Worm (Caenorhabditis elegans) whole organism, L4 larva: ENCODE results near the gene mthf-1.

ENCODE experiments used
- D1046.2 ChIP-seq: fragments of 200-800 bp; sonication (Bioruptor generic); IDR thresholded peaks from 2 replicates; pipeline ENCODE4 v1.3.6; 2022; ENCODE audit warnings: missing genetic modification characterization, missing compliant biosample characterization
- F10B5.3 ChIP-seq: sonication (generic microtip); optimal IDR thresholded peaks from 2 replicates; lab custom pipeline; 2016; ENCODE audit warnings: mild to moderate bottlenecking, missing genetic modification characterization, missing compliant biosample characterization
- F26F4.8 ChIP-seq: fragments of 200-800 bp; sonication (Bioruptor generic); conservative IDR thresholded peaks from 2 replicates; pipeline ENCODE4 v1.3.6; 2022; ENCODE audit warnings: missing genetic modification characterization, missing compliant biosample characterization
- F49E8.2 ChIP-seq: sonication (generic microtip); optimal IDR thresholded peaks from 2 replicates; lab custom pipeline; 2016; ENCODE audit warnings: missing compliant biosample characterization, mild to moderate bottlenecking, missing genetic modification characterization, borderline replicate concordance
- R02D3.7 ChIP-seq: fragments of 150-350 bp; sonication (generic microtip); optimal IDR thresholded peaks from 3 replicates; lab custom pipeline; 2014; ENCODE audit warnings: missing biosample characterization, missing genetic modification characterization
- Y5F2A.4 ChIP-seq: fragments of 200-800 bp; sonication (Bioruptor generic); optimal IDR thresholded peaks from 2 replicates; lab custom pipeline; 2018; ENCODE audit warnings: mild to moderate bottlenecking, missing genetic modification characterization, missing compliant biosample characterization
- Y75B8A.6 ChIP-seq: fragments of 200-800 bp; sonication (Bioruptor generic); IDR thresholded peaks from 2 replicates; pipeline ENCODE4 v1.3.6; 2022; ENCODE audit warnings: missing genetic modification reagents, missing genetic modification characterization, missing compliant biosample characterization
- ZK337.2 ChIP-seq: fragments of 200-800 bp; sonication (Bioruptor generic); IDR thresholded peaks from 2 replicates; pipeline ENCODE4 v1.3.6; 2022; ENCODE audit warnings: missing genetic modification reagents, missing genetic modification characterization, missing compliant biosample characterization
- ZK546.5 ChIP-seq, 2 experiments: sonication (generic microtip); optimal IDR thresholded peaks; 2 replicates each; lab custom pipeline; 2017; ENCODE audit warnings: missing biosample characterization in 2 of 2, missing genetic modification characterization in 2 of 2
- aha-1 ChIP-seq: fragments of 150-350 bp; peaks from one replicate; lab custom pipeline; 2014; ENCODE audit warnings: missing biosample characterization, missing genetic modification characterization
- ama-1 ChIP-seq: fragments of 150-350 bp; optimal IDR thresholded peaks from 2 replicates; lab custom pipeline; 2014; ENCODE audit warnings: inconsistent platforms, mixed read lengths
- arid-1 ChIP-seq: fragments of 200-800 bp; sonication (Bioruptor generic); conservative IDR thresholded peaks from 2 replicates; pipeline ENCODE4 v1.3.6; 2022; ENCODE audit warnings: missing genetic modification reagents, missing genetic modification characterization, missing compliant biosample characterization
- ceh-28 ChIP-seq: fragments of 150-350 bp; optimal IDR thresholded peaks from 2 replicates; lab custom pipeline; 2014; ENCODE audit warnings: missing biosample characterization, missing genetic modification reagents, missing genetic modification characterization
- ceh-32 ChIP-seq: sonication (generic microtip); optimal IDR thresholded peaks from 2 replicates; lab custom pipeline; 2016; ENCODE audit warnings: mild to moderate bottlenecking, missing genetic modification characterization, missing compliant biosample characterization; ENCODE audit not compliant: poor library complexity
- ceh-44 ChIP-seq: fragments of 200-800 bp; sonication (Bioruptor generic); IDR thresholded peaks from 2 replicates; pipeline ENCODE4 v1.3.6; 2022; ENCODE audit warnings: missing genetic modification reagents, missing genetic modification characterization, missing compliant biosample characterization
- ceh-82 ChIP-seq: sonication (generic microtip); optimal IDR thresholded peaks from 2 replicates; lab custom pipeline; 2017; ENCODE audit warnings: missing biosample characterization, missing genetic modification characterization
- daf-16 ChIP-seq, 3 experiments: sonication (generic microtip); optimal IDR thresholded peaks; 2 replicates each; lab custom pipeline; 2016 to 2017; ENCODE audit warnings: missing genetic modification characterization in 3 of 3, missing genetic modification reagents in 3 of 3, mild to moderate bottlenecking in 2 of 3, missing compliant biosample characterization in 2 of 3, missing biosample characterization in 1 of 3, moderate library complexity in 1 of 3
- daf-8 ChIP-seq: fragments of 200-800 bp; sonication (Bioruptor generic); IDR thresholded peaks from 2 replicates; pipeline ENCODE4 v1.3.6; 2022; ENCODE audit warnings: missing genetic modification characterization, missing compliant biosample characterization
- duxl-1 ChIP-seq: sonication (generic microtip); optimal IDR thresholded peaks from 2 replicates; lab custom pipeline; 2016; ENCODE audit warnings: mild to moderate bottlenecking, missing genetic modification characterization, moderate library complexity, missing compliant biosample characterization; ENCODE audit not compliant: poor library complexity
- dve-1 ChIP-seq: sonication (generic microtip); optimal IDR thresholded peaks from 2 replicates; lab custom pipeline; 2017; ENCODE audit warnings: antibody characterized with exemption, mild to moderate bottlenecking, missing genetic modification characterization, missing compliant biosample characterization; ENCODE audit not compliant: insufficient read depth
- egl-27 ChIP-seq: sonication (generic microtip); optimal IDR thresholded peaks from 3 replicates; lab custom pipeline; 2017; ENCODE audit warnings: missing biosample characterization, missing genetic modification reagents, missing genetic modification characterization
- egl-43 ChIP-seq: fragments of 200-800 bp; sonication (Bioruptor generic); IDR thresholded peaks from 2 replicates; pipeline ENCODE4 v1.3.6; 2022; ENCODE audit warnings: missing genetic modification reagents, missing genetic modification characterization, missing compliant biosample characterization
- fos-1 ChIP-seq: fragments of 150-350 bp; optimal IDR thresholded peaks from 2 replicates; lab custom pipeline; 2014; ENCODE audit warnings: missing biosample characterization, missing genetic modification characterization
- hif-1 ChIP-seq, 2 experiments: sonication (generic microtip); optimal IDR thresholded peaks; 2 replicates each; lab custom pipeline; 2016 to 2017; ENCODE audit warnings: missing compliant biosample characterization in 2 of 2, missing genetic modification characterization in 2 of 2, missing genetic modification reagents in 2 of 2, missing genotype in 2 of 2, mild to moderate bottlenecking in 1 of 2
- jun-1 ChIP-seq: fragments of 150-350 bp; optimal IDR thresholded peaks from 2 replicates; lab custom pipeline; 2014; ENCODE audit warnings: missing biosample characterization, missing genetic modification reagents, missing genetic modification characterization
- lim-7 ChIP-seq: fragments of 200-800 bp; sonication (Bioruptor generic); IDR thresholded peaks from 2 replicates; pipeline ENCODE4 v1.3.6; 2022; ENCODE audit warnings: missing genetic modification characterization, missing compliant biosample characterization
- lin-13 ChIP-seq: fragments of 150-350 bp; optimal IDR thresholded peaks from 2 replicates; lab custom pipeline; 2014; ENCODE audit warnings: missing biosample characterization, missing genetic modification reagents, missing genetic modification characterization
- lin-15B ChIP-seq: fragments of 150-350 bp; sonication (generic microtip); optimal IDR thresholded peaks from 3 replicates; lab custom pipeline; 2014; ENCODE audit warnings: missing biosample characterization, missing genetic modification characterization
- lin-38 ChIP-seq: fragments of 200-800 bp; sonication (Bioruptor generic); IDR thresholded peaks from 2 replicates; pipeline ENCODE4 v1.3.6; 2022; ENCODE audit warnings: missing genetic modification reagents, missing genetic modification characterization, missing compliant biosample characterization
- lin-39 ChIP-seq: fragments of 150-350 bp; optimal IDR thresholded peaks from 2 replicates; lab custom pipeline; 2014; ENCODE audit warnings: missing biosample characterization, missing genetic modification reagents, missing genetic modification characterization
- lsy-2 ChIP-seq, 2 experiments: fragments of 150-350 bp in 1 of 2; sonication (generic microtip) in 1 of 2; optimal IDR thresholded peaks; 2 replicates each; lab custom pipeline; 2014 to 2017; ENCODE audit warnings: missing biosample characterization in 2 of 2, missing genetic modification characterization in 2 of 2
- madf-5 ChIP-seq, 2 experiments: fragments of 200-800 bp; sonication (Bioruptor generic); IDR thresholded peaks; 2 replicates each; pipeline ENCODE4 v1.3.6; 2022; ENCODE audit warnings: missing compliant biosample characterization in 2 of 2, missing genetic modification characterization in 2 of 2
- mep-1 ChIP-seq: fragments of 150-350 bp; sonication (generic microtip); optimal IDR thresholded peaks from 3 replicates; lab custom pipeline; 2014; ENCODE audit warnings: missing biosample characterization, missing genetic modification characterization
- mes-2 ChIP-seq: sonication (generic microtip); optimal IDR thresholded peaks from 2 replicates; lab custom pipeline; 2016; ENCODE audit warnings: missing genotype, mild to moderate bottlenecking, missing genetic modification characterization, missing compliant biosample characterization; ENCODE audit not compliant: poor library complexity, severe bottlenecking
- mxl-2 ChIP-seq: fragments of 200-800 bp; sonication (Bioruptor generic); conservative IDR thresholded peaks from 2 replicates; pipeline ENCODE4 v1.3.6; 2022; ENCODE audit warnings: missing genetic modification reagents, missing genetic modification characterization, missing compliant biosample characterization
- nhr-237 ChIP-seq: sonication (generic microtip); optimal IDR thresholded peaks from 2 replicates; lab custom pipeline; 2017; ENCODE audit warnings: missing biosample characterization, missing genetic modification characterization
- nhr-28 ChIP-seq: fragments of 150-350 bp; optimal IDR thresholded peaks from 2 replicates; lab custom pipeline; 2014; ENCODE audit warnings: missing biosample characterization, missing genetic modification characterization
- nhr-41 ChIP-seq: fragments of 200-800 bp; sonication (Bioruptor generic); IDR thresholded peaks from 2 replicates; pipeline ENCODE4 v1.3.6; 2022; ENCODE audit warnings: missing genetic modification reagents, missing genetic modification characterization, missing compliant biosample characterization
- nhr-42 ChIP-seq: fragments of 200-800 bp; sonication (Bioruptor generic); IDR thresholded peaks from 2 replicates; pipeline ENCODE4 v1.3.6; 2022; ENCODE audit warnings: missing genetic modification characterization, missing compliant biosample characterization
- nhr-77 ChIP-seq: fragments of 150-350 bp; optimal IDR thresholded peaks from 2 replicates; lab custom pipeline; 2014; ENCODE audit warnings: missing biosample characterization, missing genetic modification characterization
- pha-4 ChIP-seq, 2 experiments: fragments of 150-350 bp in 1 of 2; fragments of 200-800 bp in 1 of 2; sonication (Bioruptor generic) in 1 of 2; IDR thresholded peaks in 1 of 2; optimal IDR thresholded peaks in 1 of 2; 2 replicates each; pipeline versions ENCODE4 v1.3.6 to Lab custom; 2014 to 2022; ENCODE audit warnings: missing genetic modification characterization in 2 of 2, missing genetic modification reagents in 2 of 2, missing biosample characterization in 1 of 2, missing compliant biosample characterization in 1 of 2
- rbr-2 ChIP-seq: sonication (generic microtip); optimal IDR thresholded peaks from 2 replicates; lab custom pipeline; 2016; ENCODE audit warnings: missing genotype, missing genetic modification characterization, missing compliant biosample characterization
- saeg-2 ChIP-seq: fragments of 200-800 bp; sonication (Bioruptor generic); IDR thresholded peaks from 2 replicates; pipeline ENCODE4 v1.3.6; 2022; ENCODE audit warnings: missing genetic modification reagents, missing genetic modification characterization, missing compliant biosample characterization
- snpc-1.2 ChIP-seq: fragments of 200-800 bp; sonication (Bioruptor generic); IDR thresholded peaks from 2 replicates; pipeline ENCODE4 v1.3.6; 2022; ENCODE audit warnings: missing genetic modification reagents, missing genetic modification characterization, missing compliant biosample characterization
- spr-3 ChIP-seq: fragments of 200-800 bp; sonication (Bioruptor generic); optimal IDR thresholded peaks from 2 replicates; lab custom pipeline; 2018; ENCODE audit warnings: mild to moderate bottlenecking, missing genetic modification characterization, missing compliant biosample characterization
- unc-130 ChIP-seq: sonication (generic microtip); optimal IDR thresholded peaks from 2 replicates; lab custom pipeline; 2016; ENCODE audit warnings: missing genetic modification reagents, missing genetic modification characterization, missing compliant biosample characterization
- unc-39 ChIP-seq: sonication (generic microtip); optimal IDR thresholded peaks from 2 replicates; lab custom pipeline; 2017; ENCODE audit warnings: missing biosample characterization, missing genetic modification characterization
- zfp-2 ChIP-seq: sonication (generic microtip); optimal IDR thresholded peaks from 2 replicates; lab custom pipeline; 2016; ENCODE audit warnings: mild to moderate bottlenecking, missing genetic modification characterization, missing compliant biosample characterization
- zfp-3 ChIP-seq: fragments of 200-800 bp; sonication (Bioruptor generic); conservative IDR thresholded peaks from 2 replicates; pipeline ENCODE4 v1.3.6; 2022; ENCODE audit warnings: missing genetic modification reagents, missing genetic modification characterization, missing compliant biosample characterization
- zip-2 ChIP-seq: fragments of 150-350 bp; optimal IDR thresholded peaks from 2 replicates; lab custom pipeline; 2014; ENCODE audit warnings: missing biosample characterization, missing genetic modification characterization
- ztf-11 ChIP-seq: fragments of 150-350 bp; optimal IDR thresholded peaks from 2 replicates; lab custom pipeline; 2014; ENCODE audit warnings: missing biosample characterization, missing genetic modification characterization

Gene mthf-1

ce11 chrII:7808950-7809349, 31.3 kb upstream of the mthf-1 start (continued):
- TF ChIP-seq F26F4.8 (GFP tag; lab: Robert Waterston, UW) (no peak), saeg-2 (GFP tag; lab: Robert Waterston, UW) (no peak), nhr-237 (tag; lab: Kevin White, UChicago) (no peak), daf-8 (GFP tag; lab: Robert Waterston, UW) (no peak), nhr-28 (tag; lab: Kevin White, UChicago) (peak; percentile 78), nhr-41 (no peak), pha-4 (GFP tag; IDR thresholded peaks at IDR 0.05; lab: Robert Waterston, UW) (peak; percentile 52; the same call in 1 of the 2 replicates), pha-4 (tag; optimal IDR thresholded peaks at IDR 0.05; lab: Kevin White, UChicago) (no peak), arid-1 (no peak), lin-13 (GFP tag; lab: Kevin White, UChicago) (no peak), ceh-28 (tag; lab: Kevin White, UChicago) (no peak), dve-1 (peak; percentile 70), madf-5 (GFP tag; IDR thresholded peaks at IDR 0.05; lab: Robert Waterston, UW) (no peak), nhr-42 (GFP tag; lab: Robert Waterston, UW) (no peak), lin-15B (tag; lab: Kevin White, UChicago) (no peak), ceh-32 (tag; lab: Kevin White, UChicago) (no peak), ZK546.5 (tag; optimal IDR thresholded peaks at IDR 0.05; lab: Kevin White, UChicago) (no peak), unc-39 (tag; lab: Kevin White, UChicago) (no peak), duxl-1 (tag; lab: Kevin White, UChicago) (no peak), ceh-82 (tag; lab: Kevin White, UChicago) (no peak), spr-3 (GFP tag; lab: Kevin White, UChicago) (no peak), daf-16 (GFP tag; optimal IDR thresholded peaks at IDR 0.05; lab: Kevin White, UChicago) (peak in 1 of 2 experiments; percentile 27), daf-16 (tag; optimal IDR thresholded peaks at IDR 0.05; lab: Kevin White, UChicago) (peak; percentile 42), ZK337.2 (GFP tag; lab: Robert Waterston, UW) (no peak), nhr-77 (tag; lab: Kevin White, UChicago) (peak; percentile 33), lsy-2 (tag; optimal IDR thresholded peaks at IDR 0.05; lab: Kevin White, UChicago) (no peak), hif-1 (tag; optimal IDR thresholded peaks at IDR 0.05; lab: Kevin White, UChicago) (no peak), mes-2 (tag; lab: Kevin White, UChicago) (peak; percentile 17), zfp-3 (GFP tag; lab: Robert Waterston, UW) (no peak), rbr-2 (tag; lab: Kevin White, UChicago) (no peak), unc-130 (GFP tag; lab: Kevin White, UChicago) (no peak), Y75B8A.6 (GFP tag; lab: Robert Waterston, UW) (no peak), egl-43 (GFP tag; lab: Robert Waterston, UW) (no peak), lin-39 (tag; lab: Kevin White, UChicago) (no peak), Y5F2A.4 (GFP tag; lab: Kevin White, UChicago) (no peak), aha-1 (no peak), R02D3.7 (no peak), jun-1 (peak; percentile 22), D1046.2 (GFP tag; lab: Robert Waterston, UW) (no peak), ama-1 (lab: Kevin White, UChicago) (no peak), zip-2 (no peak), zfp-2 (tag; lab: Kevin White, UChicago) (no peak), ztf-11 (no peak), mxl-2 (GFP tag; lab: Robert Waterston, UW) (no peak), mep-1 (tag; lab: Kevin White, UChicago) (peak; percentile 23), fos-1 (no peak), lin-38 (no peak), egl-27 (tag; lab: Kevin White, UChicago) (no peak), F10B5.3 (tag; lab: Kevin White, UChicago) (no peak), ceh-44 (no peak), lim-7 (GFP tag; lab: Robert Waterston, UW) (no peak), snpc-1.2 (GFP tag; lab: Robert Waterston, UW) (no peak), F49E8.2 (tag; lab: Kevin White, UChicago) (no peak)
